Worm (Caenorhabditis elegans) whole organism, L4 larva: ENCODE measurements around the gene mlt-10.

Source experiments
- ama-1 ChIP-seq: fragments of 150-350 bp; optimal IDR thresholded peaks from 2 replicates; lab custom pipeline; 2014; ENCODE audit warnings: inconsistent platforms, mixed read lengths
- fkh-10 ChIP-seq: fragments of 150-350 bp; optimal IDR thresholded peaks from 2 replicates; lab custom pipeline; 2014; ENCODE audit warnings: missing biosample characterization, missing genetic modification reagents, missing genetic modification characterization
- fos-1 ChIP-seq: fragments of 150-350 bp; optimal IDR thresholded peaks from 2 replicates; lab custom pipeline; 2014; ENCODE audit warnings: missing biosample characterization, missing genetic modification characterization
- madf-5 ChIP-seq, 2 experiments: fragments of 200-800 bp; sonication (Bioruptor generic); IDR thresholded peaks; 2 replicates each; pipeline ENCODE4 v1.3.6; 2022; ENCODE audit warnings: missing compliant biosample characterization in 2 of 2, missing genetic modification characterization in 2 of 2
- nhr-237 ChIP-seq: sonication (generic microtip); optimal IDR thresholded peaks from 2 replicates; lab custom pipeline; 2017; ENCODE audit warnings: missing biosample characterization, missing genetic modification characterization
- nhr-28 ChIP-seq: fragments of 150-350 bp; optimal IDR thresholded peaks from 2 replicates; lab custom pipeline; 2014; ENCODE audit warnings: missing biosample characterization, missing genetic modification characterization
- nhr-76 ChIP-seq: fragments of 150-350 bp; optimal IDR thresholded peaks from 2 replicates; lab custom pipeline; 2014; ENCODE audit warnings: missing biosample characterization, missing genetic modification characterization
- pha-4 ChIP-seq, 2 experiments: fragments of 150-350 bp in 1 of 2; fragments of 200-800 bp in 1 of 2; sonication (Bioruptor generic) in 1 of 2; IDR thresholded peaks in 1 of 2; optimal IDR thresholded peaks in 1 of 2; 2 replicates each; pipeline versions ENCODE4 v1.3.6 to Lab custom; 2014 to 2022; ENCODE audit warnings: missing genetic modification characterization in 2 of 2, missing genetic modification reagents in 2 of 2, missing biosample characterization in 1 of 2, missing compliant biosample characterization in 1 of 2
- spr-3 ChIP-seq: fragments of 200-800 bp; sonication (Bioruptor generic); optimal IDR thresholded peaks from 2 replicates; lab custom pipeline; 2018; ENCODE audit warnings: mild to moderate bottlenecking, missing genetic modification characterization, missing compliant biosample characterization
- unc-130 ChIP-seq: sonication (generic microtip); optimal IDR thresholded peaks from 2 replicates; lab custom pipeline; 2016; ENCODE audit warnings: missing genetic modification reagents, missing genetic modification characterization, missing compliant biosample characterization
- unc-62 ChIP-seq, 3 experiments: fragments of 150-350 bp in 1 of 3; sonication (generic microtip); optimal IDR thresholded peaks in 2 of 3; peaks in 1 of 3; 1 replicate in 1 of 3; 2 replicates in 2 of 3; lab custom pipeline; 2014 to 2017; ENCODE audit warnings: missing biosample characterization in 3 of 3, missing genetic modification characterization in 3 of 3, missing genetic modification reagents in 3 of 3, missing genotype in 1 of 3
- ztf-11 ChIP-seq: fragments of 150-350 bp; optimal IDR thresholded peaks from 2 replicates; lab custom pipeline; 2014; ENCODE audit warnings: missing biosample characterization, missing genetic modification characterization

DNA sequence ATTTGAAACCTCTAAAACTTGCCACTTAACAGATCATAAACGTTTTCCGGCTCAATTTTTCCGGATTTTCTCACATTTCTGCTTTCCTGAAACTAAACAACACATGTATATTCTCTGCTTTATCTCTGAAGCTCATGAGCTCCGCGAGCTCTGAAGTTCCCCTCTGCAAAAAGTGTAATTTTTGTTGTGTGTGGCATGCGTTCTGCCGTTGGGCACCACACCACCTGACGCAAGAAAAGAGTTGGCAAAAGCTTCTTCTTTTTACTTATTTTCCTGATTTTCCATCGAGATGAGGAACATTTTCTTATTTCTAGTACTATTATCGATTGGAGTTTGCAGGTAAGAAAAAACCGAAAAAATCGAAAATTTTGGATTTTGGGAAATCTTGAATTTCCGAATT, 20.1 kb upstream of the mlt-10 start, which contains the start of gene lgc-34:
- no peak for TF ChIP-seq ama-1 (lab: Kevin White, UChicago)
- TF ChIP-seq unc-62 (GFP tag; optimal IDR thresholded peaks at IDR 0.05 in 1 of 2; lab: Kevin White, UChicago): no peak
- TF ChIP-seq unc-62 (tag; optimal IDR thresholded peaks at IDR 0.05; lab: Kevin White, UChicago): no peak
- no peak for TF ChIP-seq fos-1
- TF ChIP-seq fkh-10 (GFP tag; lab: Kevin White, UChicago): no peak
- TF ChIP-seq nhr-76 (tag; lab: Kevin White, UChicago): no peak
- TF ChIP-seq madf-5 (GFP tag; IDR thresholded peaks at IDR 0.05; lab: Robert Waterston, UW): no peak
- TF ChIP-seq spr-3 (GFP tag; lab: Kevin White, UChicago): no peak
- no peak for TF ChIP-seq ztf-11 (tag; lab: Kevin White, UChicago)
- TF ChIP-seq nhr-28: no peak
- no peak for TF ChIP-seq unc-130 (GFP tag; lab: Kevin White, UChicago)
- no peak for TF ChIP-seq nhr-237
- TF ChIP-seq pha-4 (GFP tag; IDR thresholded peaks at IDR 0.05; lab: Robert Waterston, UW): no peak
- no peak for TF ChIP-seq pha-4 (tag; optimal IDR thresholded peaks at IDR 0.05; lab: Kevin White, UChicago)
